Worm (Caenorhabditis elegans) whole organism, L4 larva: ENCODE results near the gene F52H2.3.

Experiments used
- D1046.2 ChIP-seq: fragments of 200-800 bp; sonication (Bioruptor generic); IDR thresholded peaks from 2 replicates; pipeline ENCODE4 v1.3.6; 2022; ENCODE audit warnings: missing genetic modification characterization, missing compliant biosample characterization
- F37D6.2 ChIP-seq: sonication (generic microtip); optimal IDR thresholded peaks from 2 replicates; lab custom pipeline; 2016; ENCODE audit warnings: mild to moderate bottlenecking, missing genetic modification characterization, missing compliant biosample characterization
- Y75B8A.6 ChIP-seq: fragments of 200-800 bp; sonication (Bioruptor generic); IDR thresholded peaks from 2 replicates; pipeline ENCODE4 v1.3.6; 2022; ENCODE audit warnings: missing genetic modification reagents, missing genetic modification characterization, missing compliant biosample characterization
- aly-2 ChIP-seq: sonication (generic microtip); optimal IDR thresholded peaks from 2 replicates; lab custom pipeline; 2018; ENCODE audit warnings: missing biosample characterization, missing genetic modification characterization
- ceh-20 ChIP-seq: fragments of 200-800 bp; sonication (Bioruptor generic); IDR thresholded peaks from 2 replicates; pipeline ENCODE4 v1.3.6; 2022; ENCODE audit warnings: missing genetic modification reagents, missing genetic modification characterization, missing compliant biosample characterization
- ceh-28 ChIP-seq: fragments of 150-350 bp; optimal IDR thresholded peaks from 2 replicates; lab custom pipeline; 2014; ENCODE audit warnings: missing biosample characterization, missing genetic modification reagents, missing genetic modification characterization
- ceh-82 ChIP-seq: sonication (generic microtip); optimal IDR thresholded peaks from 2 replicates; lab custom pipeline; 2017; ENCODE audit warnings: missing biosample characterization, missing genetic modification characterization
- ces-1 ChIP-seq: fragments of 150-350 bp; sonication (generic microtip); optimal IDR thresholded peaks from 4 replicates; lab custom pipeline; 2014; ENCODE audit warnings: missing biosample characterization, missing genetic modification reagents, missing genetic modification characterization
- cey-2 ChIP-seq: sonication (generic microtip); optimal IDR thresholded peaks from 3 replicates; lab custom pipeline; 2017; ENCODE audit warnings: missing genetic modification characterization, mild to moderate bottlenecking, missing compliant biosample characterization, antibody characterized with exemption, borderline replicate concordance; ENCODE audit not compliant: insufficient read depth
- ctbp-1 ChIP-seq: fragments of 200-800 bp; sonication (Bioruptor generic); IDR thresholded peaks from 2 replicates; pipeline ENCODE4 v1.3.6; 2022; ENCODE audit warnings: missing genetic modification reagents, missing genetic modification characterization, missing compliant biosample characterization
- daf-12 ChIP-seq: fragments of 150-350 bp; optimal IDR thresholded peaks from 2 replicates; lab custom pipeline; 2014; ENCODE audit warnings: missing biosample characterization, missing genetic modification reagents, missing genetic modification characterization
- daf-16 ChIP-seq, 3 experiments: sonication (generic microtip); optimal IDR thresholded peaks; 2 replicates each; lab custom pipeline; 2016 to 2017; ENCODE audit warnings: missing genetic modification characterization in 3 of 3, missing genetic modification reagents in 3 of 3, mild to moderate bottlenecking in 2 of 3, missing compliant biosample characterization in 2 of 3, missing biosample characterization in 1 of 3, moderate library complexity in 1 of 3
- duxl-1 ChIP-seq: sonication (generic microtip); optimal IDR thresholded peaks from 2 replicates; lab custom pipeline; 2016; ENCODE audit warnings: mild to moderate bottlenecking, missing genetic modification characterization, moderate library complexity, missing compliant biosample characterization; ENCODE audit not compliant: poor library complexity
- dve-1 ChIP-seq: sonication (generic microtip); optimal IDR thresholded peaks from 2 replicates; lab custom pipeline; 2017; ENCODE audit warnings: antibody characterized with exemption, mild to moderate bottlenecking, missing genetic modification characterization, missing compliant biosample characterization; ENCODE audit not compliant: insufficient read depth
- egl-43 ChIP-seq: fragments of 200-800 bp; sonication (Bioruptor generic); IDR thresholded peaks from 2 replicates; pipeline ENCODE4 v1.3.6; 2022; ENCODE audit warnings: missing genetic modification reagents, missing genetic modification characterization, missing compliant biosample characterization
- fkh-10 ChIP-seq: fragments of 150-350 bp; optimal IDR thresholded peaks from 2 replicates; lab custom pipeline; 2014; ENCODE audit warnings: missing biosample characterization, missing genetic modification reagents, missing genetic modification characterization
- fos-1 ChIP-seq: fragments of 150-350 bp; optimal IDR thresholded peaks from 2 replicates; lab custom pipeline; 2014; ENCODE audit warnings: missing biosample characterization, missing genetic modification characterization
- gei-8 ChIP-seq: fragments of 200-800 bp; sonication (Bioruptor generic); optimal IDR thresholded peaks from 2 replicates; lab custom pipeline; 2018; ENCODE audit warnings: mild to moderate bottlenecking, missing genetic modification characterization, missing compliant biosample characterization
- hif-1 ChIP-seq, 2 experiments: sonication (generic microtip); optimal IDR thresholded peaks; 2 replicates each; lab custom pipeline; 2016 to 2017; ENCODE audit warnings: missing compliant biosample characterization in 2 of 2, missing genetic modification characterization in 2 of 2, missing genetic modification reagents in 2 of 2, missing genotype in 2 of 2, mild to moderate bottlenecking in 1 of 2
- hmg-1.1 ChIP-seq: fragments of 200-800 bp; sonication (Bioruptor generic); IDR thresholded peaks from 2 replicates; pipeline ENCODE4 v1.3.6; 2022; ENCODE audit warnings: missing genetic modification reagents, missing genetic modification characterization, missing compliant biosample characterization
- lim-7 ChIP-seq: fragments of 200-800 bp; sonication (Bioruptor generic); IDR thresholded peaks from 2 replicates; pipeline ENCODE4 v1.3.6; 2022; ENCODE audit warnings: missing genetic modification characterization, missing compliant biosample characterization
- lin-1 ChIP-seq: fragments of 200-800 bp; sonication (Bioruptor generic); IDR thresholded peaks from 2 replicates; pipeline ENCODE4 v1.3.6; 2022; ENCODE audit warnings: missing genetic modification reagents, missing genetic modification characterization, missing compliant biosample characterization
- lin-13 ChIP-seq: fragments of 150-350 bp; optimal IDR thresholded peaks from 2 replicates; lab custom pipeline; 2014; ENCODE audit warnings: missing biosample characterization, missing genetic modification reagents, missing genetic modification characterization
- lsy-2 ChIP-seq, 2 experiments: fragments of 150-350 bp in 1 of 2; sonication (generic microtip) in 1 of 2; optimal IDR thresholded peaks; 2 replicates each; lab custom pipeline; 2014 to 2017; ENCODE audit warnings: missing biosample characterization in 2 of 2, missing genetic modification characterization in 2 of 2
- madf-5 ChIP-seq, 2 experiments: fragments of 200-800 bp; sonication (Bioruptor generic); IDR thresholded peaks; 2 replicates each; pipeline ENCODE4 v1.3.6; 2022; ENCODE audit warnings: missing compliant biosample characterization in 2 of 2, missing genetic modification characterization in 2 of 2
- mdl-1 ChIP-seq, 2 experiments: fragments of 150-350 bp in 1 of 2; sonication (generic microtip) in 1 of 2; optimal IDR thresholded peaks; 2 replicates each; lab custom pipeline; 2014 to 2017; ENCODE audit warnings: missing biosample characterization in 2 of 2, missing genetic modification characterization in 2 of 2
- mdt-29 ChIP-seq: fragments of 200-800 bp; sonication (Bioruptor generic); IDR thresholded peaks from 2 replicates; pipeline ENCODE4 v1.3.6; 2022; ENCODE audit warnings: missing genetic modification reagents, missing genetic modification characterization, missing compliant biosample characterization
- mes-2 ChIP-seq: sonication (generic microtip); optimal IDR thresholded peaks from 2 replicates; lab custom pipeline; 2016; ENCODE audit warnings: missing genotype, mild to moderate bottlenecking, missing genetic modification characterization, missing compliant biosample characterization; ENCODE audit not compliant: poor library complexity, severe bottlenecking
- mxl-3 ChIP-seq: fragments of 200-800 bp; sonication (Bioruptor generic); optimal IDR thresholded peaks from 2 replicates; lab custom pipeline; 2018; ENCODE audit warnings: mild to moderate bottlenecking, missing genetic modification characterization, missing compliant biosample characterization
- nhr-102 ChIP-seq: sonication (generic microtip); optimal IDR thresholded peaks from 2 replicates; lab custom pipeline; 2016; ENCODE audit warnings: mild to moderate bottlenecking, missing genetic modification characterization, moderate library complexity, missing compliant biosample characterization
- nhr-48 ChIP-seq: sonication (generic microtip); optimal IDR thresholded peaks from 2 replicates; lab custom pipeline; 2016; ENCODE audit warnings: mild to moderate bottlenecking, missing genetic modification characterization, missing compliant biosample characterization
- nhr-6 ChIP-seq: fragments of 150-350 bp; optimal IDR thresholded peaks from 2 replicates; lab custom pipeline; 2014; ENCODE audit warnings: missing biosample characterization, missing genetic modification characterization
- nhr-76 ChIP-seq: fragments of 150-350 bp; optimal IDR thresholded peaks from 2 replicates; lab custom pipeline; 2014; ENCODE audit warnings: missing biosample characterization, missing genetic modification characterization
- skn-1 ChIP-seq: fragments of 150-350 bp; optimal IDR thresholded peaks from 2 replicates; lab custom pipeline; 2014; ENCODE audit warnings: missing biosample characterization, missing genetic modification characterization
- spr-3 ChIP-seq: fragments of 200-800 bp; sonication (Bioruptor generic); optimal IDR thresholded peaks from 2 replicates; lab custom pipeline; 2018; ENCODE audit warnings: mild to moderate bottlenecking, missing genetic modification characterization, missing compliant biosample characterization
- unc-130 ChIP-seq: sonication (generic microtip); optimal IDR thresholded peaks from 2 replicates; lab custom pipeline; 2016; ENCODE audit warnings: missing genetic modification reagents, missing genetic modification characterization, missing compliant biosample characterization
- unc-39 ChIP-seq: sonication (generic microtip); optimal IDR thresholded peaks from 2 replicates; lab custom pipeline; 2017; ENCODE audit warnings: missing biosample characterization, missing genetic modification characterization
- unc-62 ChIP-seq, 3 experiments: fragments of 150-350 bp in 1 of 3; sonication (generic microtip); optimal IDR thresholded peaks in 2 of 3; peaks in 1 of 3; 1 replicate in 1 of 3; 2 replicates in 2 of 3; lab custom pipeline; 2014 to 2017; ENCODE audit warnings: missing biosample characterization in 3 of 3, missing genetic modification characterization in 3 of 3, missing genetic modification reagents in 3 of 3, missing genotype in 1 of 3
- vab-7 ChIP-seq: fragments of 200-800 bp; sonication (Bioruptor generic); IDR thresholded peaks from 2 replicates; pipeline ENCODE4 v1.3.6; 2022; ENCODE audit warnings: missing genetic modification reagents, missing genetic modification characterization, missing compliant biosample characterization
- zfp-2 ChIP-seq: sonication (generic microtip); optimal IDR thresholded peaks from 2 replicates; lab custom pipeline; 2016; ENCODE audit warnings: mild to moderate bottlenecking, missing genetic modification characterization, missing compliant biosample characterization
- zip-2 ChIP-seq: fragments of 150-350 bp; optimal IDR thresholded peaks from 2 replicates; lab custom pipeline; 2014; ENCODE audit warnings: missing biosample characterization, missing genetic modification characterization
- ztf-11 ChIP-seq: fragments of 150-350 bp; optimal IDR thresholded peaks from 2 replicates; lab custom pipeline; 2014; ENCODE audit warnings: missing biosample characterization, missing genetic modification characterization
- ztf-7 ChIP-seq: fragments of 150-350 bp; optimal IDR thresholded peaks from 2 replicates; lab custom pipeline; 2014; ENCODE audit warnings: missing biosample characterization, missing genetic modification characterization

The F52H2.3 gene

ce11 chrX:2580524-2580981 lies 39.7 kb upstream of the F52H2.3 start, which contains the start of gene H01M10.1 (continued):
- TF ChIP-seq lsy-2 (tag; optimal IDR thresholded peaks at IDR 0.05; lab: Kevin White, UChicago) (no peak), cey-2 (tag; lab: Kevin White, UChicago) (no peak), lin-1 (no peak), mdl-1 (tag; optimal IDR thresholded peaks at IDR 0.05; lab: Kevin White, UChicago) (peak in 1 of 2 experiments; percentile 4), ztf-11 (no peak), gei-8 (GFP tag; lab: Kevin White, UChicago) (no peak), egl-43 (GFP tag; lab: Robert Waterston, UW) (no peak), ztf-7 (tag; lab: Kevin White, UChicago) (no peak), madf-5 (GFP tag; IDR thresholded peaks at IDR 0.05; lab: Robert Waterston, UW) (no peak), nhr-102 (tag; lab: Kevin White, UChicago) (peak; percentile 34), lim-7 (GFP tag; lab: Robert Waterston, UW) (no peak), fos-1 (tag; lab: Kevin White, UChicago) (no peak), aly-2 (no peak), mdt-29 (GFP tag; lab: Robert Waterston, UW) (no peak)
- TF ChIP-seq, all 104 proteins: peak for 14

- TF ChIP-seq D1046.2: no peak
- TF ChIP-seq ces-1: no peak
- TF ChIP-seq Y75B8A.6 (GFP tag; lab: Robert Waterston, UW): no peak
- TF ChIP-seq, all 104 proteins: peak for 0
These were observed 36.6 kb upstream of the F52H2.3 start, which contains the start of gene ttr-42 for ce11 chrX:2577442-2577841. Gene ttr-42, plus strand, starts transcription at chrX:2577742.

- TF ChIP-seq hmg-1.1 (peak; percentile 42; the same call in 1 of the 2 replicates), lin-13 (no peak), skn-1 (tag; lab: Kevin White, UChicago) (no peak), spr-3 (GFP tag; lab: Kevin White, UChicago) (no peak), dve-1 (tag; lab: Kevin White, UChicago) (no peak), aly-2 (no peak), F37D6.2 (tag; lab: Kevin White, UChicago) (no peak), nhr-48 (tag; lab: Kevin White, UChicago) (no peak), ceh-28 (tag; lab: Kevin White, UChicago) (no peak), nhr-76 (tag; lab: Kevin White, UChicago) (no peak), zip-2 (tag; lab: Kevin White, UChicago) (no peak), daf-12 (tag; lab: Kevin White, UChicago) (no peak), zfp-2 (tag; lab: Kevin White, UChicago) (no peak), lim-7 (GFP tag; lab: Robert Waterston, UW) (no peak), ceh-20 (no peak), fkh-10 (GFP tag; lab: Kevin White, UChicago) (no peak), unc-130 (GFP tag; lab: Kevin White, UChicago) (no peak), unc-39 (tag; lab: Kevin White, UChicago) (no peak), unc-62 (GFP tag; optimal IDR thresholded peaks at IDR 0.05 in 1 of 2; lab: Kevin White, UChicago) (peak in 1 of 2 experiments; percentile 59), unc-62 (tag; optimal IDR thresholded peaks at IDR 0.05; lab: Kevin White, UChicago) (no peak), mxl-3 (GFP tag; lab: Kevin White, UChicago) (no peak), ceh-82 (tag; lab: Kevin White, UChicago) (no peak), nhr-102 (tag; lab: Kevin White, UChicago) (no peak), duxl-1 (tag; lab: Kevin White, UChicago) (no peak), hif-1 (tag; optimal IDR thresholded peaks at IDR 0.05; lab: Kevin White, UChicago) (peak in 1 of 2 experiments; percentile 4), vab-7 (GFP tag; lab: Robert Waterston, UW) (no peak), nhr-6 (tag; lab: Kevin White, UChicago) (no peak), mes-2 (peak; percentile 75), daf-16 (GFP tag; optimal IDR thresholded peaks at IDR 0.05; lab: Kevin White, UChicago) (no peak), daf-16 (tag; optimal IDR thresholded peaks at IDR 0.05; lab: Kevin White, UChicago) (no peak), ctbp-1 (GFP tag; lab: Robert Waterston, UW) (no peak), Y75B8A.6 (GFP tag; lab: Robert Waterston, UW) (no peak)
- TF ChIP-seq, all 104 proteins: peak for 4
These were observed 31.8 kb upstream of the F52H2.3 start, which contains the start of the genes ccd-5 and F52H2.1 for ce11 chrX:2572646-2573149. Gene ccd-5, minus strand, starts transcription at chrX:2572653. Gene F52H2.1, plus strand, starts transcription at chrX:2573099.
